Worm (Caenorhabditis elegans) whole organism, L4 larva: ENCODE results near the gene str-205.

Source experiments
- F10B5.3 ChIP-seq: sonication (generic microtip); optimal IDR thresholded peaks from 2 replicates; lab custom pipeline; 2016; ENCODE audit warnings: mild to moderate bottlenecking, missing genetic modification characterization, missing compliant biosample characterization
- F26F4.8 ChIP-seq: fragments of 200-800 bp; sonication (Bioruptor generic); conservative IDR thresholded peaks from 2 replicates; pipeline ENCODE4 v1.3.6; 2022; ENCODE audit warnings: missing genetic modification characterization, missing compliant biosample characterization
- F37D6.2 ChIP-seq: sonication (generic microtip); optimal IDR thresholded peaks from 2 replicates; lab custom pipeline; 2016; ENCODE audit warnings: mild to moderate bottlenecking, missing genetic modification characterization, missing compliant biosample characterization
- F49E8.2 ChIP-seq: sonication (generic microtip); optimal IDR thresholded peaks from 2 replicates; lab custom pipeline; 2016; ENCODE audit warnings: missing compliant biosample characterization, mild to moderate bottlenecking, missing genetic modification characterization, borderline replicate concordance
- Y105C5A.15 ChIP-seq: fragments of 200-800 bp; sonication (Bioruptor generic); IDR thresholded peaks from 2 replicates; pipeline ENCODE4 v1.3.6; 2022; ENCODE audit warnings: missing genetic modification characterization, missing compliant biosample characterization
- Y75B8A.6 ChIP-seq: fragments of 200-800 bp; sonication (Bioruptor generic); IDR thresholded peaks from 2 replicates; pipeline ENCODE4 v1.3.6; 2022; ENCODE audit warnings: missing genetic modification reagents, missing genetic modification characterization, missing compliant biosample characterization
- ZK546.5 ChIP-seq, 2 experiments: sonication (generic microtip); optimal IDR thresholded peaks; 2 replicates each; lab custom pipeline; 2017; ENCODE audit warnings: missing biosample characterization in 2 of 2, missing genetic modification characterization in 2 of 2
- ama-1 ChIP-seq: fragments of 150-350 bp; optimal IDR thresholded peaks from 2 replicates; lab custom pipeline; 2014; ENCODE audit warnings: inconsistent platforms, mixed read lengths
- arid-1 ChIP-seq: fragments of 200-800 bp; sonication (Bioruptor generic); conservative IDR thresholded peaks from 2 replicates; pipeline ENCODE4 v1.3.6; 2022; ENCODE audit warnings: missing genetic modification reagents, missing genetic modification characterization, missing compliant biosample characterization
- ces-1 ChIP-seq: fragments of 150-350 bp; sonication (generic microtip); optimal IDR thresholded peaks from 4 replicates; lab custom pipeline; 2014; ENCODE audit warnings: missing biosample characterization, missing genetic modification reagents, missing genetic modification characterization
- ctbp-1 ChIP-seq: fragments of 200-800 bp; sonication (Bioruptor generic); IDR thresholded peaks from 2 replicates; pipeline ENCODE4 v1.3.6; 2022; ENCODE audit warnings: missing genetic modification reagents, missing genetic modification characterization, missing compliant biosample characterization
- daf-12 ChIP-seq: fragments of 150-350 bp; optimal IDR thresholded peaks from 2 replicates; lab custom pipeline; 2014; ENCODE audit warnings: missing biosample characterization, missing genetic modification reagents, missing genetic modification characterization
- daf-16 ChIP-seq, 3 experiments: sonication (generic microtip); optimal IDR thresholded peaks; 2 replicates each; lab custom pipeline; 2016 to 2017; ENCODE audit warnings: missing genetic modification characterization in 3 of 3, missing genetic modification reagents in 3 of 3, mild to moderate bottlenecking in 2 of 3, missing compliant biosample characterization in 2 of 3, missing biosample characterization in 1 of 3, moderate library complexity in 1 of 3
- dmd-8 ChIP-seq: fragments of 200-800 bp; sonication (Bioruptor generic); IDR thresholded peaks from 2 replicates; pipeline ENCODE4 v1.3.6; 2022; ENCODE audit warnings: missing genetic modification characterization, missing compliant biosample characterization
- dmd-9 ChIP-seq: fragments of 200-800 bp; sonication (Bioruptor generic); IDR thresholded peaks from 2 replicates; pipeline ENCODE4 v1.3.6; 2022; ENCODE audit warnings: missing genetic modification reagents, missing genetic modification characterization, missing compliant biosample characterization
- duxl-1 ChIP-seq: sonication (generic microtip); optimal IDR thresholded peaks from 2 replicates; lab custom pipeline; 2016; ENCODE audit warnings: mild to moderate bottlenecking, missing genetic modification characterization, moderate library complexity, missing compliant biosample characterization; ENCODE audit not compliant: poor library complexity
- egl-43 ChIP-seq: fragments of 200-800 bp; sonication (Bioruptor generic); IDR thresholded peaks from 2 replicates; pipeline ENCODE4 v1.3.6; 2022; ENCODE audit warnings: missing genetic modification reagents, missing genetic modification characterization, missing compliant biosample characterization
- fos-1 ChIP-seq: fragments of 150-350 bp; optimal IDR thresholded peaks from 2 replicates; lab custom pipeline; 2014; ENCODE audit warnings: missing biosample characterization, missing genetic modification characterization
- gei-8 ChIP-seq: fragments of 200-800 bp; sonication (Bioruptor generic); optimal IDR thresholded peaks from 2 replicates; lab custom pipeline; 2018; ENCODE audit warnings: mild to moderate bottlenecking, missing genetic modification characterization, missing compliant biosample characterization
- hmg-1.1 ChIP-seq: fragments of 200-800 bp; sonication (Bioruptor generic); IDR thresholded peaks from 2 replicates; pipeline ENCODE4 v1.3.6; 2022; ENCODE audit warnings: missing genetic modification reagents, missing genetic modification characterization, missing compliant biosample characterization
- lin-1 ChIP-seq: fragments of 200-800 bp; sonication (Bioruptor generic); IDR thresholded peaks from 2 replicates; pipeline ENCODE4 v1.3.6; 2022; ENCODE audit warnings: missing genetic modification reagents, missing genetic modification characterization, missing compliant biosample characterization
- lin-38 ChIP-seq: fragments of 200-800 bp; sonication (Bioruptor generic); IDR thresholded peaks from 2 replicates; pipeline ENCODE4 v1.3.6; 2022; ENCODE audit warnings: missing genetic modification reagents, missing genetic modification characterization, missing compliant biosample characterization
- lsy-2 ChIP-seq, 2 experiments: fragments of 150-350 bp in 1 of 2; sonication (generic microtip) in 1 of 2; optimal IDR thresholded peaks; 2 replicates each; lab custom pipeline; 2014 to 2017; ENCODE audit warnings: missing biosample characterization in 2 of 2, missing genetic modification characterization in 2 of 2
- madf-9 ChIP-seq: fragments of 200-800 bp; sonication (Bioruptor generic); conservative IDR thresholded peaks from 2 replicates; pipeline ENCODE4 v1.3.6; 2022; ENCODE audit warnings: missing genetic modification reagents, missing genetic modification characterization, missing compliant biosample characterization
- mep-1 ChIP-seq: fragments of 150-350 bp; sonication (generic microtip); optimal IDR thresholded peaks from 3 replicates; lab custom pipeline; 2014; ENCODE audit warnings: missing biosample characterization, missing genetic modification characterization
- mxl-2 ChIP-seq: fragments of 200-800 bp; sonication (Bioruptor generic); conservative IDR thresholded peaks from 2 replicates; pipeline ENCODE4 v1.3.6; 2022; ENCODE audit warnings: missing genetic modification reagents, missing genetic modification characterization, missing compliant biosample characterization
- nhr-10 ChIP-seq: fragments of 150-350 bp; optimal IDR thresholded peaks from 2 replicates; lab custom pipeline; 2014; ENCODE audit warnings: missing biosample characterization, missing genetic modification characterization
- nhr-11 ChIP-seq: fragments of 150-350 bp; optimal IDR thresholded peaks from 2 replicates; lab custom pipeline; 2014; ENCODE audit warnings: missing biosample characterization, missing genetic modification characterization
- nhr-28 ChIP-seq: fragments of 150-350 bp; optimal IDR thresholded peaks from 2 replicates; lab custom pipeline; 2014; ENCODE audit warnings: missing biosample characterization, missing genetic modification characterization
- nhr-48 ChIP-seq: sonication (generic microtip); optimal IDR thresholded peaks from 2 replicates; lab custom pipeline; 2016; ENCODE audit warnings: mild to moderate bottlenecking, missing genetic modification characterization, missing compliant biosample characterization
- nhr-6 ChIP-seq: fragments of 150-350 bp; optimal IDR thresholded peaks from 2 replicates; lab custom pipeline; 2014; ENCODE audit warnings: missing biosample characterization, missing genetic modification characterization
- nhr-77 ChIP-seq: fragments of 150-350 bp; optimal IDR thresholded peaks from 2 replicates; lab custom pipeline; 2014; ENCODE audit warnings: missing biosample characterization, missing genetic modification characterization
- rbr-2 ChIP-seq: sonication (generic microtip); optimal IDR thresholded peaks from 2 replicates; lab custom pipeline; 2016; ENCODE audit warnings: missing genotype, missing genetic modification characterization, missing compliant biosample characterization
- set-16 ChIP-seq: fragments of 200-800 bp; sonication (Bioruptor generic); IDR thresholded peaks from 2 replicates; pipeline ENCODE4 v1.3.6; 2022; ENCODE audit warnings: missing genetic modification reagents, missing genetic modification characterization, missing compliant biosample characterization
- spr-1 ChIP-seq: sonication (generic microtip); optimal IDR thresholded peaks from 2 replicates; lab custom pipeline; 2016; ENCODE audit warnings: mild to moderate bottlenecking, missing genetic modification characterization, missing compliant biosample characterization
- spr-3 ChIP-seq: fragments of 200-800 bp; sonication (Bioruptor generic); optimal IDR thresholded peaks from 2 replicates; lab custom pipeline; 2018; ENCODE audit warnings: mild to moderate bottlenecking, missing genetic modification characterization, missing compliant biosample characterization
- tag-97 ChIP-seq: fragments of 200-800 bp; sonication (Bioruptor generic); IDR thresholded peaks from 2 replicates; pipeline ENCODE4 v1.3.6; 2022; ENCODE audit warnings: missing genetic modification characterization, missing compliant biosample characterization
- unc-130 ChIP-seq: sonication (generic microtip); optimal IDR thresholded peaks from 2 replicates; lab custom pipeline; 2016; ENCODE audit warnings: missing genetic modification reagents, missing genetic modification characterization, missing compliant biosample characterization
- vab-7 ChIP-seq: fragments of 200-800 bp; sonication (Bioruptor generic); IDR thresholded peaks from 2 replicates; pipeline ENCODE4 v1.3.6; 2022; ENCODE audit warnings: missing genetic modification reagents, missing genetic modification characterization, missing compliant biosample characterization

The str-205 gene

ce11 chrV:4964020-4964635 is 34.4 kb upstream of the str-205 start:
- no peak for TF ChIP-seq gei-8 (GFP tag; lab: Kevin White, UChicago)
- TF ChIP-seq Y105C5A.15: no peak
- no peak for TF ChIP-seq fos-1
- no peak for TF ChIP-seq dmd-9
- no peak for TF ChIP-seq hmg-1.1 (GFP tag; lab: Robert Waterston, UW)
- no peak for TF ChIP-seq unc-130 (GFP tag; lab: Kevin White, UChicago)
- peak; percentile 49; the same call in 1 of the 2 replicates for TF ChIP-seq dmd-8 (GFP tag; lab: Robert Waterston, UW)
- no peak for TF ChIP-seq vab-7 (GFP tag; lab: Robert Waterston, UW)
- TF ChIP-seq tag-97: no peak
- TF ChIP-seq daf-16 (GFP tag; optimal IDR thresholded peaks at IDR 0.05; lab: Kevin White, UChicago): no peak
- TF ChIP-seq daf-16 (tag; optimal IDR thresholded peaks at IDR 0.05; lab: Kevin White, UChicago): no peak
- no peak for TF ChIP-seq nhr-10 (tag; lab: Kevin White, UChicago)
- no peak for TF ChIP-seq lin-38
- TF ChIP-seq nhr-6: no peak
- no peak for TF ChIP-seq madf-9 (GFP tag; lab: Robert Waterston, UW)
- no peak for TF ChIP-seq nhr-28
- no peak for TF ChIP-seq arid-1 (GFP tag; lab: Robert Waterston, UW)
- no peak for TF ChIP-seq daf-12 (tag; lab: Kevin White, UChicago)
- TF ChIP-seq F26F4.8 (GFP tag; lab: Robert Waterston, UW): no peak
- TF ChIP-seq spr-1 (tag; lab: Kevin White, UChicago): no peak
- no peak for TF ChIP-seq Y75B8A.6 (GFP tag; lab: Robert Waterston, UW)
- no peak for TF ChIP-seq lin-1 (GFP tag; lab: Robert Waterston, UW)
- TF ChIP-seq egl-43 (GFP tag; lab: Robert Waterston, UW): peak; percentile 31; the same call in 1 of the 2 replicates
- no peak for TF ChIP-seq nhr-11
- TF ChIP-seq ama-1: no peak
- TF ChIP-seq lsy-2 (tag; optimal IDR thresholded peaks at IDR 0.05; lab: Kevin White, UChicago): no peak
- TF ChIP-seq ZK546.5 (tag; optimal IDR thresholded peaks at IDR 0.05; lab: Kevin White, UChicago): no peak
- TF ChIP-seq set-16 (GFP tag; lab: Robert Waterston, UW): peak; percentile 63
- TF ChIP-seq duxl-1 (tag; lab: Kevin White, UChicago): no peak
- TF ChIP-seq rbr-2 (tag; lab: Kevin White, UChicago): peak; percentile 0
- no peak for TF ChIP-seq mxl-2 (GFP tag; lab: Robert Waterston, UW)

ce11 chrV:4963606-4964005 is 33.9 kb upstream of the str-205 start:
- TF ChIP-seq F49E8.2 (peak; percentile 76), ctbp-1 (no peak), nhr-48 (tag; lab: Kevin White, UChicago) (no peak), mep-1 (tag; lab: Kevin White, UChicago) (no peak), spr-3 (GFP tag; lab: Kevin White, UChicago) (no peak), F10B5.3 (no peak), Y105C5A.15 (no peak), ces-1 (GFP tag; lab: Kevin White, UChicago) (no peak), lsy-2 (tag; optimal IDR thresholded peaks at IDR 0.05; lab: Kevin White, UChicago) (no peak), unc-130 (GFP tag; lab: Kevin White, UChicago) (no peak), lin-38 (peak; percentile 36; the same call in 1 of the 2 replicates), F37D6.2 (tag; lab: Kevin White, UChicago) (no peak), nhr-77 (tag; lab: Kevin White, UChicago) (no peak)
